Worm (Caenorhabditis elegans) whole organism, L4 larva: ENCODE results near the gene set-5.

ENCODE experiments used
- F10B5.3 ChIP-seq: sonication (generic microtip); optimal IDR thresholded peaks from 2 replicates; lab custom pipeline; 2016; ENCODE audit warnings: mild to moderate bottlenecking, missing genetic modification characterization, missing compliant biosample characterization
- ZK546.5 ChIP-seq, 2 experiments: sonication (generic microtip); optimal IDR thresholded peaks; 2 replicates each; lab custom pipeline; 2017; ENCODE audit warnings: missing biosample characterization in 2 of 2, missing genetic modification characterization in 2 of 2
- ceh-82 ChIP-seq: sonication (generic microtip); optimal IDR thresholded peaks from 2 replicates; lab custom pipeline; 2017; ENCODE audit warnings: missing biosample characterization, missing genetic modification characterization
- duxl-1 ChIP-seq: sonication (generic microtip); optimal IDR thresholded peaks from 2 replicates; lab custom pipeline; 2016; ENCODE audit warnings: mild to moderate bottlenecking, missing genetic modification characterization, moderate library complexity, missing compliant biosample characterization; ENCODE audit not compliant: poor library complexity
- lim-7 ChIP-seq: fragments of 200-800 bp; sonication (Bioruptor generic); IDR thresholded peaks from 2 replicates; pipeline ENCODE4 v1.3.6; 2022; ENCODE audit warnings: missing genetic modification characterization, missing compliant biosample characterization
- lin-13 ChIP-seq: fragments of 150-350 bp; optimal IDR thresholded peaks from 2 replicates; lab custom pipeline; 2014; ENCODE audit warnings: missing biosample characterization, missing genetic modification reagents, missing genetic modification characterization
- nhr-237 ChIP-seq: sonication (generic microtip); optimal IDR thresholded peaks from 2 replicates; lab custom pipeline; 2017; ENCODE audit warnings: missing biosample characterization, missing genetic modification characterization
- nhr-41 ChIP-seq: fragments of 200-800 bp; sonication (Bioruptor generic); IDR thresholded peaks from 2 replicates; pipeline ENCODE4 v1.3.6; 2022; ENCODE audit warnings: missing genetic modification reagents, missing genetic modification characterization, missing compliant biosample characterization
- vab-7 ChIP-seq: fragments of 200-800 bp; sonication (Bioruptor generic); IDR thresholded peaks from 2 replicates; pipeline ENCODE4 v1.3.6; 2022; ENCODE audit warnings: missing genetic modification reagents, missing genetic modification characterization, missing compliant biosample characterization
- zag-1 ChIP-seq: fragments of 150-350 bp; optimal IDR thresholded peaks from 2 replicates; lab custom pipeline; 2014; ENCODE audit warnings: missing biosample characterization, missing genetic modification characterization

DNA sequence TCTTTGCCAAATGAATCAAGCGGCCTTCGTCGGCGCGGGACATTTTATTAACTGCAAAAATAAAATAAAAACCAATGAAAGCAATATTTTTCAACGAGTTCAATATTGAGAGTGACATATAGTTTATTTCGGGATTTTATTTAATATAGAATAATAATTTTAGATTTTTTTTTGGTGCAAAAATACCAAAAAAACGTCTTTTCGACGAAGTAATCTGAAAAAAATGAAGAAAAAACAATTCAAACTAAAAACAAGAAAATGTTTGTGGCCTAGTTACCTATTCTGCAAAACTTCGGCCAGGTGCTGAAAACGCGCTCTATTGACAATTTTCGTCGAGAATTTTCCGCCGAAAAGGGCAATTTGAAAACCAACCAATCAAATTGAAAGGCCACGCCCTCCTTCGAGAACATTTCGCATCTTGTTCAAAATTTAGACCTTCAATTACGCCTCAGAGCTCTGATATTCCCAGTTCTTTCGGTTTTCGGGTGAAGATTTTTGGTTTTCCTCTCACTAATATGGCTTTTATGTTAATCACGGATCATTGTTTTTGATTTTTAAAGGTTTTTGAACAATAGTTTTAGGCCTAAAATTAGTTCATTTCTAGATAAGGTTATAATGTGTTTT, 13.2 kb upstream of the set-5 start, which contains the start of gene C47E8.4:
- TF ChIP-seq vab-7 (peak; percentile 69), ceh-82 (tag; lab: Kevin White, UChicago) (no peak), lin-13 (peak; percentile 97), zag-1 (peak; percentile 4), nhr-237 (no peak), lim-7 (no peak), duxl-1 (tag; lab: Kevin White, UChicago) (peak; percentile 96), nhr-41 (peak; percentile 65; the same call in 1 of the 2 replicates), ZK546.5 (tag; optimal IDR thresholded peaks at IDR 0.05; lab: Kevin White, UChicago) (peak in 1 of 2 experiments; percentile 62), F10B5.3 (tag; lab: Kevin White, UChicago) (peak; percentile 92)
